Fruit fly (Drosophila melanogaster) whole organism, embryonic: ENCODE measurements around the gene Spn28B.
A peak's percentile ranks its signal among the peaks of the same experiment; 100 is the strongest.

Experiments used
- ATbp ChIP-seq: fragments of 200-800 bp; sonication (Bioruptor generic); optimal IDR thresholded peaks from 2 replicates; lab custom pipeline; 2017; ENCODE audit warnings: missing biosample characterization, mild to moderate bottlenecking, missing genetic modification characterization, missing genetic modification reagents
- Adf1 ChIP-seq: fragments of 200-800 bp; sonication (Bioruptor generic); IDR thresholded peaks from 2 replicates; pipeline ENCODE4 v1.3.6; 2022; ENCODE audit warnings: missing biosample characterization, missing genetic modification characterization
- Aef1 ChIP-seq: fragments of 200-800 bp; sonication (Bioruptor generic); IDR thresholded peaks from 3 replicates; pipeline ENCODE4 v1.3.6; 2022; ENCODE audit warnings: missing biosample characterization, missing genetic modification characterization
- C15 ChIP-seq: fragments of 200-800 bp; sonication (Bioruptor generic); IDR thresholded peaks from 3 replicates; pipeline ENCODE4 v1.3.6; 2022; ENCODE audit warnings: missing biosample characterization, missing genetic modification characterization
- CG13296 ChIP-seq: fragments of 200-800 bp; sonication (Bioruptor generic); optimal IDR thresholded peaks from 3 replicates; lab custom pipeline; 2018; ENCODE audit warnings: missing biosample characterization, mild to moderate bottlenecking, missing genetic modification characterization
- CG14860 ChIP-seq: fragments of 200-800 bp; sonication (Bioruptor generic); IDR thresholded peaks from 3 replicates; pipeline ENCODE4 v1.3.6; 2022; ENCODE audit warnings: missing biosample characterization, missing genetic modification characterization; ENCODE audit not compliant: partially characterized antibody
- CG15514 ChIP-seq: fragments of 200-800 bp; sonication (Bioruptor generic); optimal IDR thresholded peaks from 3 replicates; lab custom pipeline; 2017; ENCODE audit warnings: missing biosample characterization, missing genetic modification characterization, mild to moderate bottlenecking, moderate library complexity, missing genetic modification reagents
- CG18599 ChIP-seq: fragments of 200-800 bp; sonication (Bioruptor generic); optimal IDR thresholded peaks from 3 replicates; lab custom pipeline; 2017; ENCODE audit warnings: missing biosample characterization, missing genetic modification characterization, mild to moderate bottlenecking, moderate library complexity, missing genetic modification reagents
- CG18764 ChIP-seq: fragments of 200-800 bp; sonication (Bioruptor generic); optimal IDR thresholded peaks from 3 replicates; lab custom pipeline; 2016; ENCODE audit warnings: missing biosample characterization, missing genetic modification characterization
- CG2202 ChIP-seq: fragments of 200-800 bp; sonication (Bioruptor generic); optimal IDR thresholded peaks from 2 replicates; lab custom pipeline; 2018; ENCODE audit warnings: missing biosample characterization, mild to moderate bottlenecking, missing genetic modification characterization
- CG3847 ChIP-seq: fragments of 200-800 bp; sonication (Bioruptor generic); IDR thresholded peaks from 2 replicates; pipeline ENCODE4 v1.3.6; 2022; ENCODE audit warnings: missing biosample characterization, missing genetic modification characterization
- CG43689 ChIP-seq: fragments of 200-800 bp; sonication (Bioruptor generic); IDR thresholded peaks from 2 replicates; pipeline ENCODE4 v1.3.6; 2022; ENCODE audit warnings: missing biosample characterization, missing genetic modification characterization
- CG4617 ChIP-seq: fragments of 200-800 bp; sonication (Bioruptor generic); optimal IDR thresholded peaks from 3 replicates; lab custom pipeline; 2016; ENCODE audit warnings: missing biosample characterization, missing genetic modification characterization, borderline replicate concordance
- CG6272 ChIP-seq: fragments of 200-800 bp; sonication (Bioruptor generic); IDR thresholded peaks from 2 replicates; pipeline ENCODE4 v1.3.6; 2022; ENCODE audit warnings: missing biosample characterization, missing genetic modification characterization
- CG6813 ChIP-seq: fragments of 200-800 bp; sonication (Bioruptor generic); optimal IDR thresholded peaks from 2 replicates; lab custom pipeline; 2017; ENCODE audit warnings: missing biosample characterization, missing genetic modification characterization, mild to moderate bottlenecking, moderate library complexity, missing genetic modification reagents
- Drgx ChIP-seq: fragments of 200-800 bp; sonication (Bioruptor generic); IDR thresholded peaks from 2 replicates; pipeline ENCODE4 v1.3.6; 2022; ENCODE audit warnings: missing biosample characterization, missing genetic modification characterization
- E2f1 ChIP-seq: fragments of 200-800 bp; sonication (Bioruptor generic); IDR thresholded peaks from 2 replicates; pipeline ENCODE4 v1.3.6; 2022; ENCODE audit warnings: missing biosample characterization, missing genetic modification characterization
- HLH3B ChIP-seq: fragments of 200-800 bp; sonication (Bioruptor generic); IDR thresholded peaks from 2 replicates; pipeline ENCODE4 v1.3.6; 2022; ENCODE audit warnings: missing biosample characterization, missing genetic modification characterization
- Hmx ChIP-seq: fragments of 200-800 bp; sonication (Bioruptor generic); optimal IDR thresholded peaks from 2 replicates; lab custom pipeline; 2016; ENCODE audit warnings: missing biosample characterization, missing genetic modification characterization
- Med ChIP-seq: fragments of 200-800 bp; sonication (Bioruptor generic); peaks from one replicate; lab custom pipeline; 2016; ENCODE audit warnings: missing biosample characterization, missing genetic modification characterization, mild to moderate bottlenecking, inconsistent platforms, moderate library complexity
- Side ChIP-seq: fragments of 200-800 bp; sonication (Bioruptor generic); optimal IDR thresholded peaks from 2 replicates; lab custom pipeline; 2016; ENCODE audit warnings: missing biosample characterization, missing genetic modification characterization
- Sox100B ChIP-seq: fragments of 200-800 bp; sonication (Bioruptor generic); optimal IDR thresholded peaks from 3 replicates; lab custom pipeline; 2018; ENCODE audit warnings: missing biosample characterization, mild to moderate bottlenecking, missing genetic modification characterization
- Sry-δ ChIP-seq: fragments of 200-800 bp; sonication (Bioruptor generic); optimal IDR thresholded peaks from 2 replicates; lab custom pipeline; 2016; ENCODE audit warnings: missing biosample characterization, missing genetic modification characterization
- TFAM ChIP-seq: fragments of 200-800 bp; sonication (Bioruptor generic); optimal IDR thresholded peaks from 2 replicates; lab custom pipeline; 2017; ENCODE audit warnings: missing biosample characterization, missing genetic modification characterization, inconsistent platforms
- Tbp ChIP-seq: fragments of >200 bp; optimal IDR thresholded peaks from 2 replicates; lab custom pipeline; 2018; ENCODE audit warnings: missing biosample characterization, missing genetic modification characterization
- ase ChIP-seq: fragments of 200-800 bp; sonication (Bioruptor generic); IDR thresholded peaks from 3 replicates; pipeline ENCODE4 v1.3.6; 2022; ENCODE audit warnings: missing biosample characterization, missing genetic modification characterization
- ash1 ChIP-seq: fragments of 200-800 bp; sonication (Bioruptor generic); optimal IDR thresholded peaks from 2 replicates; lab custom pipeline; 2018; ENCODE audit warnings: missing biosample characterization, mild to moderate bottlenecking, missing genetic modification characterization
- bigmax ChIP-seq: fragments of 200-800 bp; sonication (Bioruptor generic); optimal IDR thresholded peaks from 2 replicates; lab custom pipeline; 2018; ENCODE audit warnings: missing biosample characterization, mild to moderate bottlenecking, missing genetic modification characterization
- bowl ChIP-seq: fragments of 200-800 bp; sonication (Bioruptor generic); IDR thresholded peaks from 2 replicates; pipeline ENCODE4 v1.3.6; 2022; ENCODE audit warnings: missing biosample characterization, missing genetic modification characterization
- bsh ChIP-seq, 2 experiments: fragments of 200-800 bp; sonication (Bioruptor generic); optimal IDR thresholded peaks; 2 replicates each; lab custom pipeline; 2017 to 2018; ENCODE audit warnings: mild to moderate bottlenecking in 2 of 2, missing biosample characterization in 2 of 2, missing genetic modification characterization in 2 of 2, moderate library complexity in 1 of 2
- chn ChIP-seq: fragments of 200-800 bp; sonication (Bioruptor generic); optimal IDR thresholded peaks from 2 replicates; lab custom pipeline; 2016; ENCODE audit warnings: missing biosample characterization, missing genetic modification characterization
- dpn ChIP-seq, 2 experiments: fragments of 200-800 bp; sonication (Bioruptor generic); optimal IDR thresholded peaks; 3 replicates each; lab custom pipeline; 2016; ENCODE audit warnings: missing biosample characterization in 2 of 2, missing genetic modification characterization in 2 of 2
- ems ChIP-seq: fragments of 200-800 bp; sonication (Bioruptor generic); optimal IDR thresholded peaks from 3 replicates; lab custom pipeline; 2016; ENCODE audit warnings: missing biosample characterization, missing genetic modification characterization
- eve ChIP-seq, 2 experiments: fragments of >200 bp; optimal IDR thresholded peaks; 2 replicates each; lab custom pipeline; 2017; ENCODE audit warnings: missing biosample characterization in 2 of 2, missing genetic modification characterization in 2 of 2
- ewg ChIP-seq: fragments of 200-800 bp; sonication (Bioruptor generic); optimal IDR thresholded peaks from 3 replicates; lab custom pipeline; 2017; ENCODE audit warnings: mild to moderate bottlenecking, missing biosample characterization, missing genetic modification reagents, missing genetic modification characterization
- exex ChIP-seq: fragments of 200-800 bp; sonication (Bioruptor generic); optimal IDR thresholded peaks from 4 replicates; lab custom pipeline; 2018; ENCODE audit warnings: missing biosample characterization, mild to moderate bottlenecking, missing genetic modification characterization, moderate library complexity
- fu2 ChIP-seq: fragments of 200-800 bp; sonication (Bioruptor generic); optimal IDR thresholded peaks from 2 replicates; lab custom pipeline; 2016; ENCODE audit warnings: missing biosample characterization, missing genetic modification characterization
- hb ChIP-seq: fragments of 200-800 bp; sonication (Bioruptor generic); IDR thresholded peaks from 3 replicates; pipeline ENCODE4 v1.3.6; 2022; ENCODE audit warnings: missing biosample characterization, missing genetic modification characterization; ENCODE audit not compliant: partially characterized antibody
- ken ChIP-seq: fragments of 200-800 bp; sonication (Bioruptor generic); IDR thresholded peaks from 3 replicates; pipeline ENCODE4 v1.3.6; 2022; ENCODE audit warnings: missing biosample characterization, missing genetic modification characterization
- maf-S ChIP-seq: fragments of 200-800 bp; sonication (Bioruptor generic); optimal IDR thresholded peaks from 2 replicates; lab custom pipeline; 2016; ENCODE audit warnings: missing biosample characterization, missing genetic modification characterization
- nau ChIP-seq: fragments of 200-800 bp; sonication (Bioruptor generic); optimal IDR thresholded peaks from 3 replicates; lab custom pipeline; 2017; ENCODE audit warnings: missing biosample characterization, mild to moderate bottlenecking, missing genetic modification characterization, missing genetic modification reagents
- nerfin-1 ChIP-seq: fragments of 200-800 bp; sonication (Bioruptor generic); optimal IDR thresholded peaks from 3 replicates; lab custom pipeline; 2019; ENCODE audit warnings: missing biosample characterization, mild to moderate bottlenecking, missing genetic modification characterization, moderate library complexity
- pfk ChIP-seq: fragments of 200-800 bp; sonication (Bioruptor generic); optimal IDR thresholded peaks from 2 replicates; lab custom pipeline; 2018; ENCODE audit warnings: missing biosample characterization, mild to moderate bottlenecking, missing genetic modification characterization, moderate library complexity
- salm ChIP-seq: fragments of 200-800 bp; sonication (Bioruptor generic); optimal IDR thresholded peaks from 2 replicates; lab custom pipeline; 2018; ENCODE audit warnings: missing biosample characterization, mild to moderate bottlenecking, missing genetic modification characterization
- slp2 ChIP-seq: fragments of 200-800 bp; sonication (Bioruptor generic); optimal IDR thresholded peaks from 2 replicates; lab custom pipeline; 2016; ENCODE audit warnings: missing biosample characterization, missing genetic modification characterization
- tna ChIP-seq: fragments of 200-800 bp; sonication (Bioruptor generic); IDR thresholded peaks from 2 replicates; pipeline ENCODE4 v1.3.6; 2022; ENCODE audit warnings: missing biosample characterization, missing genetic modification characterization; ENCODE audit not compliant: partially characterized antibody
- toy ChIP-seq: fragments of 200-800 bp; sonication (Bioruptor generic); IDR thresholded peaks from 2 replicates; pipeline ENCODE4 v1.3.6; 2022; ENCODE audit warnings: missing biosample characterization, missing genetic modification characterization
- unpg ChIP-seq: fragments of 200-800 bp; sonication (Bioruptor generic); optimal IDR thresholded peaks from 3 replicates; lab custom pipeline; 2018; ENCODE audit warnings: missing biosample characterization, mild to moderate bottlenecking, missing genetic modification characterization, moderate library complexity
- z ChIP-seq: fragments of 200-800 bp; sonication (Bioruptor generic); IDR thresholded peaks from 3 replicates; pipeline ENCODE4 v1.3.6; 2022; ENCODE audit warnings: missing biosample characterization, missing genetic modification characterization
- zen ChIP-seq: fragments of 200-800 bp; sonication (Bioruptor generic); optimal IDR thresholded peaks from 3 replicates; lab custom pipeline; 2018; ENCODE audit warnings: missing biosample characterization, mild to moderate bottlenecking, missing genetic modification characterization, moderate library complexity

The Spn28B gene

dm6 chr2L:7571667-7572502 is 9.8 kb upstream of the Spn28B start (continued):
- TF ChIP-seq bsh (GFP tag; optimal IDR thresholded peaks at IDR 0.05; lab: Kevin White, UChicago), result peak in 1 of 2 experiments; percentile 10
- no peak for TF ChIP-seq Sry-δ
- no peak for TF ChIP-seq Hmx (GFP tag; lab: Kevin White, UChicago)
- TF ChIP-seq CG4617 (GFP tag; lab: Kevin White, UChicago), result no peak
- peak; percentile 11 for TF ChIP-seq maf-S
- TF ChIP-seq Drgx (GFP tag; lab: Robert Waterston, UW), result no peak
- TF ChIP-seq unpg (GFP tag; lab: Kevin White, UChicago), result peak; percentile 7
- TF ChIP-seq HLH3B (GFP tag; lab: Robert Waterston, UW), result no peak
- no peak for TF ChIP-seq tna (GFP tag; lab: Robert Waterston, UW)
- no peak for TF ChIP-seq hb (GFP tag; lab: Robert Waterston, UW)
- TF ChIP-seq Tbp, result no peak
- TF ChIP-seq ems, result no peak
- peak; percentile 75 for TF ChIP-seq nau (GFP tag; lab: Kevin White, UChicago)
- peak; percentile 42 for TF ChIP-seq CG6813 (GFP tag; lab: Kevin White, UChicago)
- TF ChIP-seq Sox100B, result no peak
- no peak for TF ChIP-seq CG18764 (GFP tag; lab: Kevin White, UChicago)
- TF ChIP-seq bigmax (GFP tag; lab: Kevin White, UChicago), result no peak
- no peak for TF ChIP-seq zen (tag; lab: Kevin White, UChicago)
- no peak for TF ChIP-seq ATbp (GFP tag; lab: Kevin White, UChicago)
- TF ChIP-seq CG2202 (tag; lab: Kevin White, UChicago), result no peak
- no peak for TF ChIP-seq nerfin-1 (tag; lab: Kevin White, UChicago)
- no peak for TF ChIP-seq slp2 (GFP tag; lab: Kevin White, UChicago)
- TF ChIP-seq CG6272 (GFP tag; lab: Robert Waterston, UW), result no peak
- no peak for TF ChIP-seq Adf1 (GFP tag; lab: Robert Waterston, UW)
- TF ChIP-seq C15 (GFP tag; lab: Robert Waterston, UW), result no peak
- TF ChIP-seq ewg (GFP tag; lab: Kevin White, UChicago), result no peak
- TF ChIP-seq chn (GFP tag; lab: Kevin White, UChicago), result no peak
- no peak for TF ChIP-seq ase (GFP tag; lab: Robert Waterston, UW)
- no peak for TF ChIP-seq E2f1 (GFP tag; lab: Robert Waterston, UW)
- no peak for TF ChIP-seq ash1 (GFP tag; lab: Kevin White, UChicago)
- peak; percentile 32 for TF ChIP-seq CG18599 (GFP tag; lab: Kevin White, UChicago)
- no peak for TF ChIP-seq TFAM
- no peak for TF ChIP-seq Side (GFP tag; lab: Kevin White, UChicago)
- peak; percentile 19 for TF ChIP-seq CG13296 (GFP tag; lab: Kevin White, UChicago)
- no peak for TF ChIP-seq toy
- TF ChIP-seq CG15514 (GFP tag; lab: Kevin White, UChicago), result peak; percentile 0
- TF ChIP-seq pfk, result no peak
- TF ChIP-seq dpn (GFP tag; optimal IDR thresholded peaks at IDR 0.05; lab: Kevin White, UChicago), result no peak
- no peak for TF ChIP-seq CG3847 (GFP tag; lab: Robert Waterston, UW)
- TF ChIP-seq CG43689 (GFP tag; lab: Robert Waterston, UW), result no peak
- TF ChIP-seq z (GFP tag; lab: Robert Waterston, UW), result no peak
- TF ChIP-seq Aef1 (GFP tag; lab: Robert Waterston, UW), result no peak
- TF ChIP-seq exex (tag; lab: Kevin White, UChicago), result peak; percentile 81
- TF ChIP-seq fu2, result no peak
- TF ChIP-seq CG14860 (GFP tag; lab: Robert Waterston, UW), result no peak
- TF ChIP-seq bowl (GFP tag; lab: Robert Waterston, UW), result no peak
- no peak for TF ChIP-seq ken (GFP tag; lab: Robert Waterston, UW)
- peak; percentile 64 for TF ChIP-seq Med (GFP tag; lab: Kevin White, UChicago)
- no peak for TF ChIP-seq salm (tag; lab: Kevin White, UChicago)
- no peak for TF ChIP-seq eve (GFP tag; optimal IDR thresholded peaks at IDR 0.05; lab: Kevin White, UChicago)
